Worm (Caenorhabditis elegans): Measurements from ENCODE around the gene math-8.

math-8 gene

DNA sequence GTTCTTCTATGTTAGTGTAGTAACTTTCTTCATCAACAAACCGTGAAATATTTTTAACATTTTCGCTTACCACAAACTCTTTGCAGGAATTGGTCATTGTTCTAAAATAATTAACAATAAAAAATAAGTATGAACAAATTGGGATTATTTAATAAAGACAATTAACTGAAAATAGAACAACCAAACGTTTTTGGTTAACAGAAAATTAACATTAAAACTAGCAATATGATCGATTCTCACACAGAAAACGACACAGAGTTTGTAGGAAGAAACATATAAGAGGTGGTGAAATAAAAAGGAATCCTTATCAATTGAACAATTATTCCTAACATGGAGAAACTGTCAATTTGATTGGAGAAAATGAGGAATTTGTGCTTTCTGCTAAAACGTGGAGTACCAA is 10.3 kb downstream of the math-8 start, which contains the start of gene math-16:
TSS of gene math-16 (minus strand) at position 101 of the 400 bp plus-strand sequence.
- TF ChIP-seq nhr-43 (tag; optimal IDR thresholded peaks at IDR 0.05; ENCODE audit: poor library complexity, severe bottlenecking): no peak
- no peak for TF ChIP-seq ztf-11 (tag; optimal IDR thresholded peaks at IDR 0.05)
- TF ChIP-seq pha-4 (tag; optimal IDR thresholded peaks at IDR 0.05): no peak
- TF ChIP-seq lsy-12 (tag; optimal IDR thresholded peaks at IDR 0.05): no peak

DNA sequence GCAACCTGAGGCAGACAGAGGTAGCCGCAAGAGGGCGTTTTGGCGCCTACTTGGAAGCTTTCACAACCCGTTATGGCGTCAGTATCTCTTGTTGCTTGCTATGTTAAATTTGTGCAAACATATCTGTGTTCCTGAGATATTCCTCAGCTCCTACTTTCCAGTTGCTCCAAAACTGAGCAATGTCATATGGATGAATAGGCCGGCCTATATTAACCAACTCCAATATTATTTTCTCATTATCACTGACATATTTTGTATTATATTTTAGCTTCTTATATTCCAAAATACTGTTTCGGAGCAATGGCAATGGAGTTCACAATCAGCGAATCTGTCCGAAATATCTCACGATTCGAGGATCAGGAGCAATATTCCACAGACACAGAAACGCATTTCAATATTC is 13.3 kb downstream of the math-8 start, which contains the start of gene math-13:
TSS of gene math-13 (plus strand) at position 301 of the 400 bp plus-strand sequence.
- TF ChIP-seq snpc-4 (tag; optimal IDR thresholded peaks at IDR 0.05) (no peak), fkh-10 (GFP tag; optimal IDR thresholded peaks at IDR 0.05) (no peak), jun-1 (tag; optimal IDR thresholded peaks at IDR 0.05) (no peak), nhr-77 (tag; optimal IDR thresholded peaks at IDR 0.05) (no peak), mml-1 (tag; optimal IDR thresholded peaks at IDR 0.05) (no peak), nhr-67 (tag; optimal IDR thresholded peaks at IDR 0.05) (no peak), unc-39 (tag; optimal IDR thresholded peaks at IDR 0.05) (no peak), ama-1 (optimal IDR thresholded peaks at IDR 0.05) (no peak), ceh-16 (tag; optimal IDR thresholded peaks at IDR 0.05) (no peak), egl-27 (tag; optimal IDR thresholded peaks at IDR 0.05) (no peak), R02D3.7 (tag; optimal IDR thresholded peaks at IDR 0.05) (no peak), nhr-237 (tag; optimal IDR thresholded peaks at IDR 0.05) (no peak), elt-3 (tag; optimal IDR thresholded peaks at IDR 0.05) (no peak), nhr-28 (tag; optimal IDR thresholded peaks at IDR 0.05) (no peak)

DNA sequence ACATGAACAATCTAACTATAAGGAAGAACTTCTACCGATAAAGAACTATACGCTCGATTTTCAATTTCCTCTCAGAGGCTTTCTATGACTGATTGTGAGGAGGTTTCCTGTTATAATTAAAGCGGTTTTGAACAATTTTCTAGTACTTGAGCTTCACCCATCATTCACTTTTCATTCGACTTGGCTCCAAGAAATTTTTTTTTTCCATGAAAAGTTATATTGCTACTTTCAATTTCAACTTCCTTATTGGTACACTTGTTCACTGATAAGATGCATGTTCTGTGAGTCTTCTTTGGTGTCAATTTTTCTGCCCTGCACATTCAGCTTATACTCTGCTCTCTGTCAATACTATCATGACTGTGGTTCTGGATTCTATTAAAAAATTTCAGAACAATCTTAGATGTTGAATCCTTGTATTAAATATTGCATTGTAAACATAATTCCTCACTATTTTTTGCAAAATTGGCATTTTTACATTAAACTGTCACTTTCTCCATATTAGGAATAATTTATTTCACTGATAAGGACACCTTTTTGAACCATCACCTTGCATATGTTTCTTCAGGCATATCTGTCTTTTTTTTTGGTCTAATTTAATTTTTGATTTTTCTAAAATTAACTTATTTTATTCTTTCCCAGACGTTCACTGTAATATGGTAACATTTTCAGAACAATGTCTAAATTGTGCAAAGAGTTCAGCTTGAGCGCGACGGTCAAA is 17.9 kb downstream of the math-8 start, which contains the start of gene math-10:
TSS of gene math-10 (plus strand) at position 668 of the 718 bp plus-strand sequence.
- TF ChIP-seq elt-2 (tag; optimal IDR thresholded peaks at IDR 0.05) (peak; percentile 71), ZK546.5 (tag; optimal IDR thresholded peaks at IDR 0.05) (no peak)

DNA sequence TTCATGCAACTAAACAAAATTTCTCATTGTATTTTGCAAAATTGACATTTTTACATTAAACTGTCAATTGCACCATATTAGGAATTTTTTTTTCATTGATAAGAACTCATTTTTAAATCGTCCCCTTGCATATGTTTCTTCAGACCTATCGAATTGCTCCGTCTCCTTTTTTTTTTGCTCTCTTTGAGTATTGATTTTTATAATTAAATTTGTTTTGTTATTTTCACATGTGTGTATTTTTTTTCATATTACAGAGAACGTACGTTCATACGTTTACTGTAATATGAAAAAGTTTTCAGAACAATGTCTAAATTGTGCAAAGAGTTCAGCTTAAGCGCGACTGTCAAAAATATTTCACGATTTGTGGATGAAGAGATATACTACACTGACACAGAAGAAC is 19.9 kb downstream of the math-8 start, which contains the start of gene math-14:
TSS of gene math-14 (plus strand) at position 301 of the 400 bp plus-strand sequence.
- TF ChIP-seq elt-2 (tag; optimal IDR thresholded peaks at IDR 0.05): peak; percentile 29
- no peak for TF ChIP-seq egl-5 (tag; optimal IDR thresholded peaks at IDR 0.05)
- no peak for TF ChIP-seq egl-27 (tag; optimal IDR thresholded peaks at IDR 0.05)
- TF ChIP-seq ceh-82 (tag; optimal IDR thresholded peaks at IDR 0.05): no peak
- TF ChIP-seq jun-1 (tag; optimal IDR thresholded peaks at IDR 0.05): no peak
- no peak for TF ChIP-seq mml-1 (tag; optimal IDR thresholded peaks at IDR 0.05)
- no peak for TF ChIP-seq ceh-9 (tag; optimal IDR thresholded peaks at IDR 0.05)

DNA sequence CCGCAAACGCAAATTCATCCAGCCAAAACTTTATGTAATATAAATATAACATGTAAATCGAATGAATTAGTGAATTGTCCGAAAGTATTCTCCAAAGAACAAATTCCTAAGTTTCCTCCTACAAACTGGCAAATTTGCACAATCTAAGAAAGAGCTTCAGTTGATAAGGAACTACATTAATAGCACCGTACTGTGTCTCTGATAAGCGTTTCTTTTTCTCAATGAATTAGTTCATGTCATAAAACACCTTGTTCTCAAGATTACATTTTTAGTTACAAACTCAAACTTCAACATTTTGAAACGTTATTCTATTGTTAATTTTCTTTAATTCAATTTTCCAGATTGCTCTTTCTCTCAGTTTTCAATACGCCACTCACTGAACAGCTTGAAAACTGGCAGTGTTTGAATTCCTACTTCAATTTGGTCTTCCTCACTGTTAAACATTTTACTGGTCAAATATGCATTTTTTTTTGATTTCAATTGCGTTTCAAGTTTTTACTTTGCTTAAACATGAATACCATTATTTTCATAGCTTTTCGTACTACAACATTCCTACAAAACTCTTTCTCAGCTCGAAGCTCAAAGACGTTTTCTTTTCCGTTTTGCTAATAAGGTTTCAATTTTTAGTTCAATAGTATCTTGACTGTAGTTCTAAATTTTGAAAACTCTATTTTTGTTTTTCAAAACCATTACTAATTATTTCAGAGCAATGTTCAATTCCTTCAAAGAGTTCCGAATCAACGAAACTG is 23.1 kb downstream of the math-8 start, which contains the start of gene math-15:
TSS of gene math-15 (plus strand) at position 699 of the 749 bp plus-strand sequence.
- TF ChIP-seq ama-1 (optimal IDR thresholded peaks at IDR 0.05): no peak
- no peak for TF ChIP-seq nhr-28 (tag; optimal IDR thresholded peaks at IDR 0.05)
- TF ChIP-seq ceh-28 (tag; optimal IDR thresholded peaks at IDR 0.05): no peak
- no peak for TF ChIP-seq skn-1 (tag; optimal IDR thresholded peaks at IDR 0.05)
- TF ChIP-seq mdl-1 (tag; optimal IDR thresholded peaks at IDR 0.05): no peak
- TF ChIP-seq elt-2 (tag; optimal IDR thresholded peaks at IDR 0.05): peak; percentile 67
- TF ChIP-seq pqm-1 (tag; optimal IDR thresholded peaks at IDR 0.05): peak; percentile 11
- no peak for TF ChIP-seq mml-1 (tag; optimal IDR thresholded peaks at IDR 0.05)
- TF ChIP-seq lin-15B (tag; optimal IDR thresholded peaks at IDR 0.05): no peak
- TF ChIP-seq lsy-12 (tag; optimal IDR thresholded peaks at IDR 0.05): no peak

DNA sequence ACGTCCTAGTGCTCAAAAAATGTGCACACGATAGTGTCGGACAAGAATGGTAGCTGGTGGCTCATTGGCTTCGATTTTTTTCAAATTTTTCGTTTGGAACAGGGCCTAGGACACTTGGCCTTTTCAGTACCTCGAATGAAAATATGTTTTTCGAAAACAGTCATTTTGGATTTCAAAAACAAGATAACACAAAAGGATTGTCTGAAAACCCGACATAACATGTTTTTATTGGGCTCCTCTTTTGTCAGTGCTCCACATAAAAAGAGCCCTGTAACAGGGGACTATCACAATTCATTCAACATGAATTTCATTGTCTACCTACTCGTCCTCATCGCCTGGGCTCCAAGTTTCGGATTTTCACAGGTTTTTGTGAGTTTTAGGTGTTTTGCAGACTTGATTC is 24.7 kb downstream of the math-8 start, which contains the start of gene C16C4.17:
TSS of gene C16C4.17 (plus strand) at position 301 of the 400 bp plus-strand sequence.
- no peak for TF ChIP-seq unc-62 (GFP tag; optimal IDR thresholded peaks at IDR 0.05)
- TF ChIP-seq lsy-12 (tag; optimal IDR thresholded peaks at IDR 0.05): no peak
- TF ChIP-seq ceh-28 (tag; optimal IDR thresholded peaks at IDR 0.05): no peak
- no peak for TF ChIP-seq pqm-1 (tag; optimal IDR thresholded peaks at IDR 0.05)
- no peak for TF ChIP-seq nhr-11 (tag; optimal IDR thresholded peaks at IDR 0.05)
- no peak for TF ChIP-seq nhr-25 (tag; optimal IDR thresholded peaks at IDR 0.05)
- no peak for TF ChIP-seq eor-1 (tag; optimal IDR thresholded peaks at IDR 0.05)
- TF ChIP-seq hmg-11 (tag; optimal IDR thresholded peaks at IDR 0.05): no peak
- TF ChIP-seq ama-1 (optimal IDR thresholded peaks at IDR 0.05): no peak
- TF ChIP-seq nfya-1 (tag; optimal IDR thresholded peaks at IDR 0.05; ENCODE audit: insufficient read depth): no peak
